Fruit fly (Drosophila melanogaster): ENCODE measurements around the gene CG14647.

dm6 chr3R:4378363-4379354 lies 21.7 kb upstream of the CG14647 start, which contains the start of gene Sfxn1-3:
- TF ChIP-seq pan (optimal IDR thresholded peaks at IDR 0.05) = peak; percentile 74
- no peak for TF ChIP-seq EcR (GFP tag; optimal IDR thresholded peaks at IDR 0.05)
- no peak for TF ChIP-seq CG8478 (optimal IDR thresholded peaks at IDR 0.05)
